Fruit fly (Drosophila melanogaster) whole organism, wandering third instar larva: ENCODE data around the gene CG14269.
A peak's percentile ranks its signal among the peaks of the same experiment; 100 is the strongest.

Source experiments
- Abd-B ChIP-seq: fragments of >200 bp; optimal IDR thresholded peaks from 2 replicates; lab custom pipeline; 2017; ENCODE audit warnings: missing biosample characterization, missing genetic modification characterization
- CG9705 ChIP-seq: fragments of 200-800 bp; sonication (Bioruptor generic); optimal IDR thresholded peaks from 2 replicates; lab custom pipeline; 2018; ENCODE audit warnings: missing biosample characterization, mild to moderate bottlenecking, missing genetic modification characterization
- CrebA ChIP-seq: fragments of 200-800 bp; sonication (Bioruptor generic); optimal IDR thresholded peaks from 2 replicates; lab custom pipeline; 2016; ENCODE audit warnings: missing biosample characterization, mild to moderate bottlenecking, missing genetic modification characterization, borderline replicate concordance
- Dfd ChIP-seq: fragments of >200 bp; optimal IDR thresholded peaks from 2 replicates; lab custom pipeline; 2017; ENCODE audit warnings: missing biosample characterization, missing genetic modification characterization
- Dif ChIP-seq: fragments of 200-275, 200-300 bp; sonication (Bioruptor generic); optimal IDR thresholded peaks from 2 replicates; lab custom pipeline; 2018; ENCODE audit warnings: missing biosample characterization, missing genetic modification characterization; ENCODE audit not compliant: partially characterized antibody
- HLH106 ChIP-seq: fragments of 200-800 bp; optimal IDR thresholded peaks from 3 replicates; lab custom pipeline; 2019; ENCODE audit warnings: missing biosample characterization, mild to moderate bottlenecking, missing genetic modification characterization, moderate library complexity
- Hr78 ChIP-seq: fragments of >200 bp; optimal IDR thresholded peaks from 2 replicates; lab custom pipeline; 2017; ENCODE audit warnings: missing biosample characterization, missing genetic modification characterization
- Jra ChIP-seq: sonication (Bioruptor generic); optimal IDR thresholded peaks from 2 replicates; lab custom pipeline; 2016; ENCODE audit warnings: missing biosample characterization, missing genetic modification characterization
- Mio ChIP-seq: sonication (Bioruptor generic); optimal IDR thresholded peaks from 2 replicates; lab custom pipeline; 2016; ENCODE audit warnings: missing biosample characterization, missing genetic modification characterization
- Myc ChIP-seq: fragments of >200 bp; optimal IDR thresholded peaks from 2 replicates; lab custom pipeline; 2017
- N ChIP-seq: fragments of >200 bp; optimal IDR thresholded peaks from 2 replicates; lab custom pipeline; 2018; ENCODE audit warnings: missing biosample characterization, missing external identifiers, missing genetic modification characterization
- OdsH ChIP-seq: fragments of 200-800 bp; sonication (Bioruptor generic); optimal IDR thresholded peaks from 2 replicates; lab custom pipeline; 2016; ENCODE audit warnings: missing biosample characterization, mild to moderate bottlenecking, missing genetic modification characterization
- Sp1 ChIP-seq: fragments of 200-800 bp; sonication (Bioruptor generic); optimal IDR thresholded peaks from 3 replicates; lab custom pipeline; 2019; ENCODE audit warnings: missing biosample characterization, mild to moderate bottlenecking, missing genetic modification characterization, moderate library complexity
- Vsx2 ChIP-seq: fragments of 200-300, 225-300 bp; sonication (Bioruptor generic); optimal IDR thresholded peaks from 2 replicates; lab custom pipeline; 2018; ENCODE audit warnings: missing biosample characterization, missing genetic modification characterization; ENCODE audit not compliant: partially characterized antibody
- br ChIP-seq: fragments of 200-800 bp; sonication (Bioruptor generic); optimal IDR thresholded peaks from 2 replicates; lab custom pipeline; 2016; ENCODE audit warnings: missing biosample characterization, missing genetic modification characterization
- brk ChIP-seq: fragments of 200-800 bp; sonication (Bioruptor generic); optimal IDR thresholded peaks from 2 replicates; lab custom pipeline; 2016; ENCODE audit warnings: missing biosample characterization, mild to moderate bottlenecking, missing genetic modification characterization
- dl ChIP-seq, 2 experiments: fragments of 175-275, 200-275 bp in 1 of 2; fragments of 200-275 bp in 1 of 2; sonication (Bioruptor generic); optimal IDR thresholded peaks; lab custom pipeline; 2018; ENCODE audit warnings: mild to moderate bottlenecking in 2 of 2, missing biosample characterization in 2 of 2, missing genetic modification characterization in 2 of 2, moderate library complexity in 2 of 2; ENCODE audit not compliant: partially characterized antibody in 2 of 2, insufficient read depth in 1 of 2
- dmrt93B ChIP-seq: fragments of 200-800 bp; sonication (Bioruptor generic); optimal IDR thresholded peaks from 2 replicates; lab custom pipeline; 2018; ENCODE audit warnings: missing biosample characterization, mild to moderate bottlenecking, missing genetic modification characterization
- dsf ChIP-seq: sonication (Bioruptor generic); optimal IDR thresholded peaks from 2 replicates; lab custom pipeline; 2016; ENCODE audit warnings: missing biosample characterization, missing genetic modification characterization, borderline replicate concordance
- ey ChIP-seq: fragments of 200-800 bp; sonication (Bioruptor generic); optimal IDR thresholded peaks from 2 replicates; lab custom pipeline; 2016; ENCODE audit warnings: missing biosample characterization, missing genetic modification characterization
- foxo ChIP-seq, 2 experiments: fragments of 200-800 bp; sonication (Bioruptor generic); optimal IDR thresholded peaks; 2 replicates in 1 of 2; 3 replicates in 1 of 2; lab custom pipeline; 2016 to 2017; ENCODE audit warnings: missing biosample characterization in 2 of 2, missing genetic modification characterization in 2 of 2
- h ChIP-seq: fragments of 200-800 bp; sonication (Bioruptor generic); optimal IDR thresholded peaks from 3 replicates; lab custom pipeline; 2016; ENCODE audit warnings: missing biosample characterization, mild to moderate bottlenecking, missing genetic modification characterization
- jim ChIP-seq: fragments of 175-275, 200-325 bp; sonication (Bioruptor generic); optimal IDR thresholded peaks from 2 replicates; lab custom pipeline; 2016; ENCODE audit warnings: missing biosample characterization, mild to moderate bottlenecking, missing genetic modification characterization
- psq ChIP-seq: fragments of 200-800 bp; sonication (Bioruptor generic); optimal IDR thresholded peaks from 3 replicates; lab custom pipeline; 2017; ENCODE audit warnings: missing biosample characterization, mild to moderate bottlenecking, missing genetic modification characterization, moderate library complexity
- rgr ChIP-seq: fragments of 200-800 bp; sonication (Bioruptor generic); optimal IDR thresholded peaks from 3 replicates; lab custom pipeline; 2016; ENCODE audit warnings: missing biosample characterization, mild to moderate bottlenecking, missing genetic modification characterization
- sage ChIP-seq: fragments of 200-800 bp; sonication (Bioruptor generic); optimal IDR thresholded peaks from 2 replicates; lab custom pipeline; 2016; ENCODE audit warnings: missing biosample characterization, mild to moderate bottlenecking, missing genetic modification characterization
- sv ChIP-seq: fragments of 200-800 bp; sonication (Bioruptor generic); optimal IDR thresholded peaks from 3 replicates; lab custom pipeline; 2016; ENCODE audit warnings: missing biosample characterization, missing genetic modification characterization
- tai ChIP-seq: sonication (Bioruptor generic); optimal IDR thresholded peaks from 2 replicates; lab custom pipeline; 2016; ENCODE audit warnings: missing biosample characterization, missing genetic modification characterization
- woc ChIP-seq: sonication (Bioruptor generic); optimal IDR thresholded peaks from 2 replicates; lab custom pipeline; 2016; ENCODE audit warnings: missing biosample characterization, mild to moderate bottlenecking, missing genetic modification characterization

The CG14269 gene

DNA sequence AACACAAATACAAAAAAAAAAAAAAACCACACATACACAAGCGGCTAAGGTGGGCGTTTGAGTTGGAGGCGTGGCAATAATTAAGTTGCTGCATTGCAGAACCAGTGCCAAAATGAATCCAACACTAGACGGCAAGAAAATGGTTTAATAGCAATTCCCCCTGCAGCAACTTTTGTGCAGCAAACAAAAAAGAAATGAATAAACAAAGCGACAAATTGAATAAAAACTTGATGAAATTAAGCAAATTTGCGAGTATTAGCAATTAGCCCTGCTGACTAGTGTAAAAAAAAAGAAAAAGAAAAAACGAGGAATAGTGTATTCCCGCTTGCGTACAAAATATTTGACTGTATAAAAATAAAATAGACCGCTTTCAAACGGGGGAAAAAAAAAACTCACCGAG lies 19.1 kb upstream of the CG14269 start:
- TF ChIP-seq psq (no peak), N (GFP tag; lab: Kevin White, UChicago) (no peak), br (GFP tag; lab: Kevin White, UChicago) (no peak)
- TF ChIP-seq, all 38 proteins: peak for 0

DNA sequence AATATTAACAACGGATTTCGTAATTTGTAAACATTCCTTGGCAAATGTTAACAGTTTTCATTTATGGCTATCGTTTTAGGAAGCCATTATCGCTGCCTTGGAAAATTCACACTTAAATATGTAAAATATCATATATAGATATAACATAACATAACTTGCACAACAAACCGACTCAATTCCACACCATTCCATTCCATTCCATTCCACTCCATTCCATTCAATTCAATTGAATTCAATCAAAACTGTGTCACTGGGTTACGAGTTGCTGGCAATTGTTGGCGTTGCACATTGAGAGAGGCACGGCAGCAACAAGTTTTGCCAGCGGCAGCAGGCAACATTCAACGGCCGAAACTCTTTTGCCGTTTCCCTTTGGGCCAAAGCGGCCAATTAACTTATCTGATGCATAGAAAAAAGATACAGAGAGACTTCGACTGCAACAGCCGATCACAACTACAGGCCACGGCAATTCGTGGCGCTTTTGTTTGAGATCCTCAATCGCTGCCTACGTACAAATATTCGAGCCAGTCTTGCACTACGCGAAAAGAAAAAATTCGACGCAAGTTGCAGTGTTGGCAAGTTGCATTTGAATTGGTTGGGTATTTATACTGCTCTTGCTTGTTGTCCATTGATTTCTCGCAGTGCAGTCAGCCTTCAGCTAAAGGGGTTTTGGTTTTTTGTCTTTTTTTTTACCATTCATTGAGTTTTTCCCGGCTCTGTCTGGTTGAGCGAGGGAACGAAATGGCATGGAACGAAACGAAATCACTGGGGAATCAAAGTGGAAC lies 17.6 kb upstream of the CG14269 start:
- no peak for TF ChIP-seq Hr78 (GFP tag; lab: Kevin White, UChicago)
- no peak for TF ChIP-seq rgr (GFP tag; lab: Kevin White, UChicago)
- TF ChIP-seq Dfd (GFP tag; lab: Kevin White, UChicago), result no peak
- TF ChIP-seq ey (GFP tag; lab: Kevin White, UChicago), result no peak
- no peak for TF ChIP-seq foxo (GFP tag; optimal IDR thresholded peaks at IDR 0.05; lab: Kevin White, UChicago)
- no peak for TF ChIP-seq Myc
- TF ChIP-seq, all 38 proteins: peak for 0

DNA sequence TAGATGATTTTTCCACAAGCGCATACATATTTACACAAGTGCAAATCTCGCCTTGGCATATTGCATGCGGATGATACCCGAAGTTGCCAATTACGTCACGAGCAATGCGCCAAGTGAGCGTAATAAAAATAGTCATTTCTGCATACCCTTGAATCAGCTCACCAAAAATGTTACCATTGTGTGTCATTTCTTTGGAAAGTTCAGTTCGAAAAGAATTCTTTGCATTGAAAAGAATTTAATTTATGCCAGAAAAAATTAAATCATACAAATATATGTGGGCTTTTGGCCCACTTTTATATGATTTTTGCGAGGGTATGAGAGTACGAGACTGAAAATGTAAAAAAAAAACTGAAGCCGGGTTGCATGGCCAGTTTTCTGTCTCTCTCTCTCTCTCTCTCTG lies 16.3 kb upstream of the CG14269 start:
- TF ChIP-seq woc (no peak), HLH106 (no peak), Sp1 (GFP tag; lab: Kevin White, UChicago) (no peak), psq (no peak), Vsx2 (GFP tag; lab: Kevin White, UChicago) (no peak), dmrt93B (no peak), sv (no peak), OdsH (GFP tag; lab: Kevin White, UChicago) (no peak), Mio (GFP tag; lab: Kevin White, UChicago) (no peak), CrebA (GFP tag; lab: Kevin White, UChicago) (no peak), dl (GFP tag; optimal IDR thresholded peaks at IDR 0.05; lab: Kevin White, UChicago; ENCODE audit: insufficient read depth in 1 of 2, partially characterized antibody in 2 of 2) (no peak), tai (GFP tag; lab: Kevin White, UChicago) (no peak), sage (GFP tag; lab: Kevin White, UChicago) (no peak), jim (GFP tag; lab: Kevin White, UChicago) (no peak), Abd-B (GFP tag; lab: Kevin White, UChicago) (no peak), Jra (no peak), CG9705 (GFP tag; lab: Kevin White, UChicago) (no peak)

DNA sequence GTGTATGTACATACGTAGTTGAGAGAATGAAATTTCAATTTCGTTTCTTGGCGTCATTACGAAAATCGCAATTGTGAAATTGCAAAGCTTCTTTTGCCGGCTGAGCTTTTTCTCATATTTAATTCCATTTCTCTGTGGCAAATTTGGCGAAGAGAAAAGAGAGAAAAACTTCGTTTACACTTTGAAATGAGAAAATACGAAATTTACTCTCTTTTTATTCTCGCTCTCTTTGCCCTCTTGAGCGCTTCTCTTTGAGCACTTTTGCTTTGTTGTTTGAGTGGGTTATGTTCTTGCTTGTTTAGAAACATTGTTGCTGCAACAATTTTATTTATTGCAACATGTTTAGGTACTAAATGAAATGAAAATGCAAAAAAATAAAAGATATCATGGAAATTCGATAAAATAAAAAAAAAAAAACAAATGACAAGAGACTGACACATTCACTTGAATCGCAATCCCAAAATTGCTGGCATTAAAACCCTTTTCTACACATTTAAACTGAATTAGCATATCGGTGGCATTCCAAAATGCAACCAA lies 15.7 kb upstream of the CG14269 start:
- TF ChIP-seq h (GFP tag; lab: Kevin White, UChicago) (no peak), dl (GFP tag; optimal IDR thresholded peaks at IDR 0.05; lab: Kevin White, UChicago; ENCODE audit: insufficient read depth in 1 of 2, partially characterized antibody in 2 of 2) (peak; percentile 4 to 42), Dif (GFP tag; lab: Kevin White, UChicago) (peak; percentile 50), sage (GFP tag; lab: Kevin White, UChicago) (peak; percentile 75), brk (GFP tag; lab: Kevin White, UChicago) (peak; percentile 22), CrebA (GFP tag; lab: Kevin White, UChicago) (peak; percentile 70), Myc (no peak)

DNA sequence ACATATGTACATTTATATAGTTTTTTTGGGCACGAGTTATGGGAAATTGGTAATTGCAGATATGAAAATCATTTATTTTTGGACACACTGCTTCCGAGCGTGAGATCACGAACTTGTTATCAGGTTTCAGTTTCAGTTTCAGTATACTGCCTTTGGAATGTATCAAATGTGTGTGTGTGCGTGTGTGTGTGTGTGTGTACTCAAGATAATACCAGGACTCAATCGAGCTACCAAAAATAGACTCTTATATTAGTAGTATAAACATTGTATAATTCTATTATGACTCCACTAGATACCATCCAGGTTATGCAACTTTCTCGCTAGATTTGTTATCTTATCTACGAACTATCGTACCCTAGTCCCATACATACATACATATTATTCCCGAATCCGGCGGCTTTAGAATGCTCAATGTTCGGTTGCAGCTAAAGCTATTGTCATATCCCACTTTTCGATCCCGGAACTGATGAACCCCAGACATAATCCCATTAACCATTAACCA lies 13.3 kb upstream of the CG14269 start, which contains the start of gene CG12535:
TSS of gene CG12535 (minus strand) at position 51 of the 502 bp plus-strand sequence.
- TF ChIP-seq OdsH (GFP tag; lab: Kevin White, UChicago) (no peak), Abd-B (GFP tag; lab: Kevin White, UChicago) (no peak), jim (GFP tag; lab: Kevin White, UChicago) (no peak), Jra (no peak), h (GFP tag; lab: Kevin White, UChicago) (no peak), dsf (GFP tag; lab: Kevin White, UChicago) (no peak), HLH106 (no peak), sv (no peak), Sp1 (GFP tag; lab: Kevin White, UChicago) (no peak), Dfd (GFP tag; lab: Kevin White, UChicago) (no peak)
